Fruit fly (Drosophila melanogaster): ENCODE data around the gene TMEM216.

- TF ChIP-seq CG7101 (tag; optimal IDR thresholded peaks at IDR 0.05) = no peak
- TF ChIP-seq cnc (optimal IDR thresholded peaks at IDR 0.05) = no peak
- TF ChIP-seq cic (GFP tag; optimal IDR thresholded peaks at IDR 0.05) = no peak
- no peak for TF ChIP-seq Mnt (GFP tag; optimal IDR thresholded peaks at IDR 0.05)
- TF ChIP-seq Hr96 (GFP tag; optimal IDR thresholded peaks at IDR 0.05) = no peak
- no peak for TF ChIP-seq CG33017 (tag; optimal IDR thresholded peaks at IDR 0.05)
These were observed 13.5 kb downstream of the TMEM216 start, which contains the start of gene ranshi for dm6 chr3R:8729542-8729941.

All from whole organism, adult.